Worm (Caenorhabditis elegans) whole organism, L4/young adult: ENCODE data around the gene pms-2.

Source experiments
- W03F9.2 ChIP-seq: fragments of 150-350 bp; optimal IDR thresholded peaks from 2 replicates; lab custom pipeline; 2014; ENCODE audit warnings: missing biosample characterization, missing genetic modification characterization
- dao-5 ChIP-seq: sonication (generic microtip); optimal IDR thresholded peaks from 2 replicates; lab custom pipeline; 2016; ENCODE audit warnings: missing genotype, missing genetic modification characterization, moderate library complexity, missing compliant biosample characterization
- him-1 ChIP-seq: sonication (generic microtip); optimal IDR thresholded peaks from 2 replicates; lab custom pipeline; 2016; ENCODE audit warnings: missing genotype, missing genetic modification reagents, missing genetic modification characterization, missing compliant biosample characterization

DNA sequence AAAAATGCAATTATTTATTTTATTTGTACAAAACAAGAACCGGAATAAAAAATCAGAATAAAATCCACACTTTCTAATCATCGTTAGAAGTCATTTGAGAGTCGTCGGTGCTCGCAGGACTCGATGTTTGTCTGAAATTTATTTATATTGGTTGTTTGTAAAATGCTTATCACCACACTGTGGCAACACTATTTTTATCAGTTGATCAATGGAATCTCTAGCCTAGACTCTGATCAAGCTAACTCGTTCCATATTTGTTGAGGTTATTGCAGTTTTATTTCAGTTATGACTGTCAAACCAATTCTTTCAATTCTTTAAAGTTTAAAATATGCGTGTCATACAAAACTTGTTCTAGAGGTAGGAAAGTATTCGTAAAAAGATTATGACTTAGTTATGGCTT lies 34.1 kb upstream of the pms-2 start, which contains the start of gene dhs-20:
- TF ChIP-seq dao-5 (tag; lab: Kevin White, UChicago): no peak
- TF ChIP-seq W03F9.2 (tag; lab: Kevin White, UChicago): no peak
- no peak for TF ChIP-seq him-1
